Fruit fly (Drosophila melanogaster) whole organism, embryonic: ENCODE data around the gene CG13126.
A peak's percentile ranks its signal among the peaks of the same experiment; 100 is the strongest.

Experiments used
- Adf1 ChIP-seq: fragments of 200-800 bp; sonication (Bioruptor generic); IDR thresholded peaks from 2 replicates; pipeline ENCODE4 v1.3.6; 2022; ENCODE audit warnings: missing biosample characterization, missing genetic modification characterization
- BEAF-32 ChIP-seq: fragments of 200-800 bp; sonication (Bioruptor generic); optimal IDR thresholded peaks from 3 replicates; lab custom pipeline; 2017; ENCODE audit warnings: missing biosample characterization, missing genetic modification characterization, mild to moderate bottlenecking, moderate library complexity, missing genetic modification reagents
- CG13296 ChIP-seq: fragments of 200-800 bp; sonication (Bioruptor generic); optimal IDR thresholded peaks from 3 replicates; lab custom pipeline; 2018; ENCODE audit warnings: missing biosample characterization, mild to moderate bottlenecking, missing genetic modification characterization
- CG15514 ChIP-seq: fragments of 200-800 bp; sonication (Bioruptor generic); optimal IDR thresholded peaks from 3 replicates; lab custom pipeline; 2017; ENCODE audit warnings: missing biosample characterization, missing genetic modification characterization, mild to moderate bottlenecking, moderate library complexity, missing genetic modification reagents
- CG16863 ChIP-seq: fragments of 200-800 bp; sonication (Bioruptor generic); optimal IDR thresholded peaks from 3 replicates; lab custom pipeline; 2016; ENCODE audit warnings: missing biosample characterization, missing genetic modification characterization
- CG17328 ChIP-seq: fragments of 200-800 bp; sonication (Bioruptor generic); IDR thresholded peaks from 2 replicates; pipeline ENCODE4 v1.3.6; 2022; ENCODE audit warnings: missing biosample characterization, missing genetic modification characterization
- CG2129 ChIP-seq: fragments of 200-800 bp; sonication (Bioruptor generic); IDR thresholded peaks from 2 replicates; pipeline ENCODE4 v1.3.6; 2022; ENCODE audit warnings: missing biosample characterization, missing genetic modification characterization; ENCODE audit not compliant: partially characterized antibody
- CG2875 ChIP-seq: fragments of 200-800 bp; sonication (Bioruptor generic); optimal IDR thresholded peaks from 2 replicates; lab custom pipeline; 2017; ENCODE audit warnings: missing biosample characterization, mild to moderate bottlenecking, missing genetic modification characterization, missing genetic modification reagents
- CG3995 ChIP-seq: fragments of 200-800 bp; sonication (Bioruptor generic); optimal IDR thresholded peaks from 3 replicates; lab custom pipeline; 2016; ENCODE audit warnings: missing biosample characterization, missing genetic modification characterization
- CG43689 ChIP-seq: fragments of 200-800 bp; sonication (Bioruptor generic); IDR thresholded peaks from 2 replicates; pipeline ENCODE4 v1.3.6; 2022; ENCODE audit warnings: missing biosample characterization, missing genetic modification characterization
- CG4424 ChIP-seq: fragments of 200-800 bp; sonication (Bioruptor generic); optimal IDR thresholded peaks from 3 replicates; lab custom pipeline; 2016; ENCODE audit warnings: missing biosample characterization, missing genetic modification characterization
- CG4707 ChIP-seq: fragments of 200-800 bp; sonication (Bioruptor generic); optimal IDR thresholded peaks from 2 replicates; lab custom pipeline; 2018; ENCODE audit warnings: missing biosample characterization, mild to moderate bottlenecking, missing genetic modification characterization, moderate library complexity
- CG4854 ChIP-seq: fragments of 200-800 bp; sonication (Bioruptor generic); optimal IDR thresholded peaks from 2 replicates; lab custom pipeline; 2016; ENCODE audit warnings: missing biosample characterization, missing genetic modification characterization, inconsistent platforms
- CG6854 ChIP-seq: fragments of 200-800 bp; sonication (Bioruptor generic); optimal IDR thresholded peaks from 3 replicates; lab custom pipeline; 2017; ENCODE audit warnings: missing biosample characterization, mild to moderate bottlenecking, missing genetic modification characterization
- CG8359 ChIP-seq: fragments of 200-800 bp; sonication (Bioruptor generic); optimal IDR thresholded peaks from 2 replicates; lab custom pipeline; 2017; ENCODE audit warnings: missing biosample characterization, mild to moderate bottlenecking, missing genetic modification characterization, borderline replicate concordance
- CG9797 ChIP-seq: fragments of 200-800 bp; sonication (Bioruptor generic); optimal IDR thresholded peaks from 3 replicates; lab custom pipeline; 2018; ENCODE audit warnings: missing biosample characterization, mild to moderate bottlenecking, missing genetic modification characterization
- CG9817 ChIP-seq: fragments of 200-800 bp; sonication (Bioruptor generic); optimal IDR thresholded peaks from 2 replicates; lab custom pipeline; 2018; ENCODE audit warnings: missing biosample characterization, mild to moderate bottlenecking, missing genetic modification characterization, moderate library complexity
- CG9876 ChIP-seq: fragments of 200-800 bp; sonication (Bioruptor generic); optimal IDR thresholded peaks from 2 replicates; lab custom pipeline; 2016; ENCODE audit warnings: missing biosample characterization, missing genetic modification characterization
- CG9932 ChIP-seq: fragments of 200-800 bp; sonication (Bioruptor generic); IDR thresholded peaks from 2 replicates; pipeline ENCODE4 v1.3.6; 2022; ENCODE audit warnings: missing biosample characterization, missing genetic modification characterization
- Deaf1 ChIP-seq: fragments of 200-800 bp; optimal IDR thresholded peaks from 3 replicates; lab custom pipeline; 2019; ENCODE audit warnings: missing biosample characterization, mild to moderate bottlenecking, missing genetic modification characterization, moderate library complexity
- Dip3 ChIP-seq: fragments of 200-800 bp; sonication (Bioruptor generic); optimal IDR thresholded peaks from 3 replicates; lab custom pipeline; 2016; ENCODE audit warnings: missing biosample characterization, missing genetic modification characterization
- Drgx ChIP-seq: fragments of 200-800 bp; sonication (Bioruptor generic); IDR thresholded peaks from 2 replicates; pipeline ENCODE4 v1.3.6; 2022; ENCODE audit warnings: missing biosample characterization, missing genetic modification characterization
- HLH3B ChIP-seq: fragments of 200-800 bp; sonication (Bioruptor generic); IDR thresholded peaks from 2 replicates; pipeline ENCODE4 v1.3.6; 2022; ENCODE audit warnings: missing biosample characterization, missing genetic modification characterization
- HmgZ ChIP-seq: fragments of 200-800 bp; sonication (Bioruptor generic); optimal IDR thresholded peaks from 2 replicates; lab custom pipeline; 2018; ENCODE audit warnings: missing biosample characterization, mild to moderate bottlenecking, missing genetic modification characterization
- Hmr ChIP-seq: fragments of 200-800 bp; sonication (Bioruptor generic); optimal IDR thresholded peaks from 3 replicates; lab custom pipeline; 2017; ENCODE audit warnings: mild to moderate bottlenecking, missing biosample characterization, missing genetic modification reagents, missing genetic modification characterization
- Lpt ChIP-seq: fragments of >200 bp; optimal IDR thresholded peaks from 2 replicates; lab custom pipeline; 2018; ENCODE audit warnings: missing biosample characterization, missing genetic modification characterization
- NFAT ChIP-seq: fragments of 200-800 bp; sonication (Bioruptor generic); IDR thresholded peaks from 2 replicates; pipeline ENCODE4 v1.3.6; 2022; ENCODE audit warnings: missing biosample characterization, missing genetic modification characterization
- Optix ChIP-seq: fragments of 200-800 bp; sonication (Bioruptor generic); IDR thresholded peaks from 3 replicates; pipeline ENCODE4 v1.3.6; 2022; ENCODE audit warnings: missing biosample characterization, missing genetic modification characterization
- Rfx ChIP-seq: fragments of 200-800 bp; sonication (Bioruptor generic); IDR thresholded peaks from 2 replicates; pipeline ENCODE4 v1.3.6; 2022; ENCODE audit warnings: missing biosample characterization, missing genetic modification characterization
- Side ChIP-seq: fragments of 200-800 bp; sonication (Bioruptor generic); optimal IDR thresholded peaks from 2 replicates; lab custom pipeline; 2016; ENCODE audit warnings: missing biosample characterization, missing genetic modification characterization
- al ChIP-seq: fragments of 200-800 bp; sonication (Bioruptor generic); IDR thresholded peaks from 2 replicates; pipeline ENCODE4 v1.3.6; 2022; ENCODE audit warnings: missing biosample characterization, missing genetic modification characterization
- ase ChIP-seq: fragments of 200-800 bp; sonication (Bioruptor generic); IDR thresholded peaks from 3 replicates; pipeline ENCODE4 v1.3.6; 2022; ENCODE audit warnings: missing biosample characterization, missing genetic modification characterization
- dysf ChIP-seq: fragments of 200-800 bp; sonication (Bioruptor generic); IDR thresholded peaks from 3 replicates; pipeline ENCODE4 v1.3.6; 2022; ENCODE audit warnings: missing biosample characterization, missing genetic modification characterization
- eyg ChIP-seq: fragments of 200-800 bp; sonication (Bioruptor generic); optimal IDR thresholded peaks from 3 replicates; lab custom pipeline; 2016; ENCODE audit warnings: missing biosample characterization, missing genetic modification characterization
- fd96Cb ChIP-seq: fragments of 200-800 bp; sonication (Bioruptor generic); optimal IDR thresholded peaks from 2 replicates; lab custom pipeline; 2018; ENCODE audit warnings: missing biosample characterization, mild to moderate bottlenecking, missing genetic modification characterization, moderate library complexity
- ham ChIP-seq: fragments of 200-800 bp; sonication (Bioruptor generic); IDR thresholded peaks from 2 replicates; pipeline ENCODE4 v1.3.6; 2022; ENCODE audit warnings: missing biosample characterization, missing genetic modification characterization
- hb ChIP-seq: fragments of 200-800 bp; sonication (Bioruptor generic); IDR thresholded peaks from 3 replicates; pipeline ENCODE4 v1.3.6; 2022; ENCODE audit warnings: missing biosample characterization, missing genetic modification characterization; ENCODE audit not compliant: partially characterized antibody
- kah ChIP-seq: fragments of 200-800 bp; sonication (Bioruptor generic); optimal IDR thresholded peaks from 2 replicates; lab custom pipeline; 2018; ENCODE audit warnings: missing biosample characterization, mild to moderate bottlenecking, missing genetic modification characterization
- kay ChIP-seq: fragments of 200-800 bp; sonication (Bioruptor generic); optimal IDR thresholded peaks from 2 replicates; lab custom pipeline; 2016; ENCODE audit warnings: missing biosample characterization, missing genetic modification characterization
- lilli ChIP-seq: fragments of 200-800 bp; sonication (Bioruptor generic); optimal IDR thresholded peaks from 3 replicates; lab custom pipeline; 2016; ENCODE audit warnings: missing biosample characterization, missing genetic modification characterization
- prd ChIP-seq, 3 experiments: fragments of >200 bp in 2 of 3; fragments of 200-800 bp in 1 of 3; sonication (Bioruptor generic) in 1 of 3; optimal IDR thresholded peaks in 2 of 3; IDR thresholded peaks in 1 of 3; 2 replicates in 2 of 3; 3 replicates in 1 of 3; pipeline versions ENCODE4 v1.3.6 to Lab custom; 2017 to 2022; ENCODE audit warnings: missing biosample characterization in 1 of 3, missing genetic modification characterization in 1 of 3
- psq ChIP-seq: fragments of 200-800 bp; sonication (Bioruptor generic); optimal IDR thresholded peaks from 2 replicates; lab custom pipeline; 2017; ENCODE audit warnings: missing biosample characterization, missing genetic modification characterization
- pzg ChIP-seq: fragments of 200-800 bp; sonication (Bioruptor generic); optimal IDR thresholded peaks from 3 replicates; lab custom pipeline; 2018; ENCODE audit warnings: missing biosample characterization, mild to moderate bottlenecking, missing genetic modification characterization, moderate library complexity
- rib ChIP-seq: fragments of 200-800 bp; sonication (Bioruptor generic); IDR thresholded peaks from 2 replicates; pipeline ENCODE4 v1.3.6; 2022; ENCODE audit warnings: missing biosample characterization, missing genetic modification characterization
- sd ChIP-seq: fragments of 200-800 bp; sonication (Bioruptor generic); optimal IDR thresholded peaks from 3 replicates; lab custom pipeline; 2018; ENCODE audit warnings: missing biosample characterization, mild to moderate bottlenecking, missing genetic modification characterization, moderate library complexity
- seq ChIP-seq: fragments of 200-800 bp; sonication (Bioruptor generic); IDR thresholded peaks from 2 replicates; pipeline ENCODE4 v1.3.6; 2022; ENCODE audit warnings: missing biosample characterization, missing genetic modification characterization
- sob ChIP-seq: fragments of 200-800 bp; sonication (Bioruptor generic); IDR thresholded peaks from 2 replicates; pipeline ENCODE4 v1.3.6; 2022; ENCODE audit warnings: missing biosample characterization, missing genetic modification characterization
- stc ChIP-seq: fragments of 200-800 bp; sonication (Bioruptor generic); IDR thresholded peaks from 2 replicates; pipeline ENCODE4 v1.3.6; 2022; ENCODE audit warnings: missing biosample characterization, missing genetic modification characterization
- ttk ChIP-seq: fragments of 200-800 bp; sonication (Bioruptor generic); IDR thresholded peaks from 2 replicates; pipeline ENCODE4 v2.1.2; 2022; ENCODE audit warnings: missing biosample characterization, missing genetic modification characterization
- vvl ChIP-seq: fragments of 200-800 bp; sonication (Bioruptor generic); IDR thresholded peaks from 2 replicates; pipeline ENCODE4 v1.3.6; 2022; ENCODE audit warnings: missing biosample characterization, missing genetic modification characterization
- zfh1 ChIP-seq: fragments of 200-800 bp; sonication (Bioruptor generic); IDR thresholded peaks from 3 replicates; pipeline ENCODE4 v1.3.6; 2022; ENCODE audit warnings: missing biosample characterization, missing genetic modification characterization

The CG13126 gene

DNA sequence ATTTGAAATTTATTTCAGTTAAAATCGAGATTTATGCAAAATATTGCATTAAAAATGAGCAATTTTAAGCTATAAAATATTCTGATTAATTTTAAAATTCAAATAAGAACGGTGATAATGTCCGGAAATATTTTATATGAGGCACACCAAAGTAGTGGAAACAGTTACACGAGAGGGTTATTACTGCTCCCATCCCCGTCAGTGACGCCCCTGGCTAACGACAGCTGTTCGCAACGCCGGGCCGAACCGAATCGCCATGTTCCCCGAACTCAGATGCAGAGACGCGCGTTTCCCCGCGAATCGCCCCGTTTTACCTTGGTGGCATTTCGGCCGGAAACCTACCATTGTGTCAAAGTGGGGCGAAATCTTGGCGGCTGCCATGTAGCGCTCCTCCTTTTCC is 42.2 kb downstream of the CG13126 start (continued):
- TF ChIP-seq CG3995 (GFP tag; lab: Kevin White, UChicago) (peak; percentile 88), CG8359 (GFP tag; lab: Kevin White, UChicago) (no peak), CG6854 (GFP tag; lab: Kevin White, UChicago) (no peak), NFAT (GFP tag; lab: Robert Waterston, UW) (0 out of 2 replicates have a peak, but pooled peaks have one; percentile 23), BEAF-32 (GFP tag; lab: Kevin White, UChicago) (no peak), Hmr (peak; percentile 3), sob (GFP tag; lab: Robert Waterston, UW) (peak; percentile 23; the same call in 1 of the 2 replicates), Deaf1 (tag; lab: Kevin White, UChicago) (peak; percentile 88), pzg (GFP tag; lab: Kevin White, UChicago) (no peak), CG9932 (GFP tag; lab: Robert Waterston, UW) (peak; percentile 54), al (GFP tag; lab: Robert Waterston, UW) (0 out of 2 replicates have a peak, but pooled peaks have one; percentile 8), Adf1 (no peak), ase (GFP tag; lab: Robert Waterston, UW) (no peak), Lpt (no peak), rib (GFP tag; lab: Robert Waterston, UW) (no peak), kay (GFP tag; lab: Kevin White, UChicago) (no peak), CG15514 (GFP tag; lab: Kevin White, UChicago) (peak; percentile 34), stc (GFP tag; lab: Robert Waterston, UW) (no peak), kah (GFP tag; lab: Kevin White, UChicago) (no peak), Dip3 (GFP tag; lab: Kevin White, UChicago) (no peak), zfh1 (GFP tag; lab: Robert Waterston, UW) (peak; percentile 58; the same call in 2 of the 3 replicates), CG2129 (no peak), Optix (GFP tag; lab: Robert Waterston, UW) (peak; percentile 24; the same call in 1 of the 3 replicates), CG9797 (no peak), ham (GFP tag; lab: Robert Waterston, UW) (peak; percentile 17; the same call in 1 of the 2 replicates), sd (no peak), Side (peak; percentile 55), lilli (GFP tag; lab: Kevin White, UChicago) (peak; percentile 57), ttk (GFP tag; lab: Robert Waterston, UW) (0 out of 2 replicates have a peak, but pooled peaks have one; percentile 25), HLH3B (peak; percentile 38; the same call in 1 of the 2 replicates), dysf (GFP tag; lab: Robert Waterston, UW) (peak; percentile 13; the same call in 1 of the 3 replicates), CG43689 (no peak), eyg (GFP tag; lab: Kevin White, UChicago) (peak; percentile 0), hb (no peak), CG9817 (tag; lab: Kevin White, UChicago) (no peak), CG4854 (no peak), CG2875 (GFP tag; lab: Kevin White, UChicago) (no peak), vvl (0 out of 2 replicates have a peak, but pooled peaks have one; percentile 40), CG9876 (GFP tag; lab: Kevin White, UChicago) (no peak), CG4424 (GFP tag; lab: Kevin White, UChicago) (no peak), psq (GFP tag; lab: Kevin White, UChicago) (no peak), prd (optimal IDR thresholded peaks at IDR 0.05; lab: Kevin White, UChicago) (no peak), prd (GFP tag; IDR thresholded peaks at IDR 0.05; lab: Robert Waterston, UW) (0 out of 3 replicates have a peak, but pooled peaks have one; percentile 13), HmgZ (tag; lab: Kevin White, UChicago) (no peak), Drgx (peak; percentile 60; the same call in 1 of the 2 replicates), CG13296 (GFP tag; lab: Kevin White, UChicago) (peak; percentile 9), CG16863 (GFP tag; lab: Kevin White, UChicago) (no peak), Rfx (GFP tag; lab: Robert Waterston, UW) (peak; percentile 64), seq (no peak), CG4707 (no peak), CG17328 (GFP tag; lab: Robert Waterston, UW) (peak; percentile 36), fd96Cb (tag; lab: Kevin White, UChicago) (no peak)
